Worm (Caenorhabditis elegans) whole organism, L3 larva: ENCODE results near the gene patr-1.

Experiments used
- R02D3.7 ChIP-seq: fragments of 150-350 bp; optimal IDR thresholded peaks from 2 replicates; lab custom pipeline; 2014; ENCODE audit warnings: missing biosample characterization, missing genetic modification characterization
- ZK546.5 ChIP-seq: sonication (generic microtip); optimal IDR thresholded peaks from 2 replicates; lab custom pipeline; 2017; ENCODE audit warnings: missing biosample characterization, missing genetic modification characterization
- aly-2 ChIP-seq: fragments of 150-350 bp; optimal IDR thresholded peaks from 2 replicates; lab custom pipeline; 2014; ENCODE audit warnings: missing biosample characterization, missing genetic modification characterization
- ama-1 ChIP-seq: fragments of 150-350 bp; optimal IDR thresholded peaks from 2 replicates; lab custom pipeline; 2018
- ceh-9 ChIP-seq: sonication (generic microtip); optimal IDR thresholded peaks from 2 replicates; lab custom pipeline; 2018; ENCODE audit warnings: missing biosample characterization, missing genetic modification characterization
- daf-12 ChIP-seq: fragments of 150-350 bp; optimal IDR thresholded peaks from 2 replicates; lab custom pipeline; 2014; ENCODE audit warnings: missing biosample characterization, missing genetic modification reagents, missing genetic modification characterization
- egl-27 ChIP-seq: sonication (generic microtip); optimal IDR thresholded peaks from 4 replicates; lab custom pipeline; 2017; ENCODE audit warnings: missing biosample characterization, missing genetic modification reagents, missing genetic modification characterization
- egl-5 ChIP-seq: fragments of 150-350 bp; optimal IDR thresholded peaks from 2 replicates; lab custom pipeline; 2017; ENCODE audit warnings: missing biosample characterization, missing genetic modification reagents, missing genetic modification characterization, inconsistent platforms
- elt-1 ChIP-seq: fragments of 150-350 bp; optimal IDR thresholded peaks from 2 replicates; lab custom pipeline; 2014; ENCODE audit warnings: missing biosample characterization, missing genetic modification characterization
- elt-2 ChIP-seq: sonication (generic microtip); optimal IDR thresholded peaks from 2 replicates; lab custom pipeline; 2016; ENCODE audit warnings: missing genetic modification reagents, mild to moderate bottlenecking, missing genetic modification characterization, missing compliant biosample characterization
- elt-3 ChIP-seq, 3 experiments: fragments of 150-350 bp in 1 of 3; sonication (generic microtip) in 2 of 3; optimal IDR thresholded peaks; 2 replicates in 2 of 3; 4 replicates in 1 of 3; lab custom pipeline; 2014 to 2017; ENCODE audit warnings: missing biosample characterization in 3 of 3, missing genetic modification characterization in 3 of 3
- eor-1 ChIP-seq, 2 experiments: fragments of 150-350 bp; optimal IDR thresholded peaks; 2 replicates each; lab custom pipeline; 2014 to 2018; ENCODE audit warnings: missing biosample characterization in 2 of 2, missing genetic modification characterization in 2 of 2
- fkh-10 ChIP-seq: sonication (generic microtip); optimal IDR thresholded peaks from 2 replicates; lab custom pipeline; 2017; ENCODE audit warnings: missing biosample characterization, missing genetic modification reagents, missing genetic modification characterization
- fkh-2 ChIP-seq: fragments of 150-350 bp; optimal IDR thresholded peaks from 2 replicates; lab custom pipeline; 2014; ENCODE audit warnings: missing biosample characterization, missing genetic modification reagents, missing genetic modification characterization
- fos-1 ChIP-seq: fragments of 150-350 bp; optimal IDR thresholded peaks from 2 replicates; lab custom pipeline; 2014; ENCODE audit warnings: missing biosample characterization, missing genetic modification characterization
- jun-1 ChIP-seq: fragments of 150-350 bp; optimal IDR thresholded peaks from 2 replicates; lab custom pipeline; 2014; ENCODE audit warnings: missing biosample characterization, missing genetic modification reagents, missing genetic modification characterization
- lin-15B ChIP-seq: fragments of 150-350 bp; optimal IDR thresholded peaks from 2 replicates; lab custom pipeline; 2014; ENCODE audit warnings: missing biosample characterization, missing genetic modification characterization
- lin-39 ChIP-seq: fragments of 150-350 bp; optimal IDR thresholded peaks from 2 replicates; lab custom pipeline; 2018; ENCODE audit warnings: missing biosample characterization, missing genetic modification reagents, missing genetic modification characterization
- lsy-12 ChIP-seq: sonication (generic microtip); optimal IDR thresholded peaks from 2 replicates; lab custom pipeline; 2016; ENCODE audit warnings: mild to moderate bottlenecking, missing genetic modification characterization, missing compliant biosample characterization
- nfya-1 ChIP-seq: sonication (generic microtip); optimal IDR thresholded peaks from 2 replicates; lab custom pipeline; 2017; ENCODE audit warnings: missing genetic modification characterization, mild to moderate bottlenecking, missing compliant biosample characterization, antibody characterized with exemption, moderate library complexity; ENCODE audit not compliant: insufficient read depth
- nhr-11 ChIP-seq: fragments of 150-350 bp; optimal IDR thresholded peaks from 2 replicates; lab custom pipeline; 2014; ENCODE audit warnings: missing biosample characterization, missing genetic modification characterization
- nhr-12 ChIP-seq: fragments of 150-350 bp; optimal IDR thresholded peaks from 2 replicates; lab custom pipeline; 2014; ENCODE audit warnings: missing biosample characterization, missing genetic modification characterization
- nhr-23 ChIP-seq: fragments of 150-350 bp; optimal IDR thresholded peaks from 2 replicates; lab custom pipeline; 2014; ENCODE audit warnings: missing biosample characterization, missing genetic modification reagents, missing genetic modification characterization
- nhr-25 ChIP-seq: sonication (generic microtip); optimal IDR thresholded peaks from 2 replicates; lab custom pipeline; 2017; ENCODE audit warnings: missing biosample characterization, missing genetic modification characterization
- nhr-28 ChIP-seq: fragments of 150-350 bp; optimal IDR thresholded peaks from 2 replicates; lab custom pipeline; 2014; ENCODE audit warnings: missing biosample characterization, missing genetic modification characterization
- nhr-43 ChIP-seq: sonication (generic microtip); optimal IDR thresholded peaks from 2 replicates; lab custom pipeline; 2016; ENCODE audit warnings: mild to moderate bottlenecking, missing genetic modification characterization, missing compliant biosample characterization; ENCODE audit not compliant: poor library complexity, severe bottlenecking
- nhr-67 ChIP-seq: fragments of 150-350 bp; optimal IDR thresholded peaks from 2 replicates; lab custom pipeline; 2014; ENCODE audit warnings: missing biosample characterization, missing genetic modification characterization
- nhr-76 ChIP-seq: fragments of 150-350 bp; sonication (generic microtip); optimal IDR thresholded peaks from 5 replicates; lab custom pipeline; 2014; ENCODE audit warnings: missing biosample characterization, missing genetic modification characterization
- pha-4 ChIP-seq: fragments of 150-350 bp; optimal IDR thresholded peaks from 2 replicates; lab custom pipeline; 2014; ENCODE audit warnings: missing biosample characterization, missing genetic modification reagents, missing genetic modification characterization
- pqm-1 ChIP-seq: fragments of 150-350 bp; optimal IDR thresholded peaks from 2 replicates; lab custom pipeline; 2017; ENCODE audit warnings: missing biosample characterization, missing genetic modification characterization, inconsistent platforms
- unc-39 ChIP-seq: sonication (generic microtip); optimal IDR thresholded peaks from 4 replicates; lab custom pipeline; 2017; ENCODE audit warnings: missing biosample characterization, missing genetic modification characterization
- zag-1 ChIP-seq: fragments of 150-350 bp; optimal IDR thresholded peaks from 2 replicates; lab custom pipeline; 2014; ENCODE audit warnings: missing biosample characterization, missing genetic modification characterization
- ztf-11 ChIP-seq: fragments of 150-350 bp; optimal IDR thresholded peaks from 2 replicates; lab custom pipeline; 2014; ENCODE audit warnings: missing biosample characterization, missing genetic modification characterization

The patr-1 gene

ce11 chrII:11806256-11806655 is 28.5 kb upstream of the patr-1 start, which contains the start of gene jmjd-1.1:
Gene jmjd-1.1, plus strand, starts transcription at chrII:11806556.
- no peak for TF ChIP-seq elt-3 (tag; optimal IDR thresholded peaks at IDR 0.05; lab: Kevin White, UChicago)
- no peak for TF ChIP-seq nhr-67 (tag; lab: Kevin White, UChicago)
- TF ChIP-seq nhr-12, result no peak
- no peak for TF ChIP-seq egl-27 (tag; lab: Kevin White, UChicago)
- no peak for TF ChIP-seq fkh-2 (tag; lab: Kevin White, UChicago)
- no peak for TF ChIP-seq R02D3.7 (tag; lab: Kevin White, UChicago)

- TF ChIP-seq zag-1 (no peak), lin-15B (tag; lab: Kevin White, UChicago) (no peak), pha-4 (tag; lab: Kevin White, UChicago) (no peak), egl-5 (tag; lab: Kevin White, UChicago) (no peak), eor-1 (tag; optimal IDR thresholded peaks at IDR 0.05; lab: Kevin White, UChicago) (no peak), nhr-25 (no peak), nhr-43 (tag; lab: Kevin White, UChicago) (no peak), pqm-1 (tag; lab: Kevin White, UChicago) (no peak), nhr-23 (tag; lab: Kevin White, UChicago) (no peak), jun-1 (tag; lab: Kevin White, UChicago) (no peak), fkh-2 (tag; lab: Kevin White, UChicago) (no peak), aly-2 (tag; lab: Kevin White, UChicago) (no peak), ZK546.5 (tag; lab: Kevin White, UChicago) (no peak), ama-1 (lab: Kevin White, UChicago) (no peak), ceh-9 (tag; lab: Kevin White, UChicago) (no peak), unc-39 (tag; lab: Kevin White, UChicago) (no peak), egl-27 (tag; lab: Kevin White, UChicago) (no peak)
- TF ChIP-seq, all 47 proteins: peak for 0
Measured at ce11 chrII:11802451-11802850, 24.7 kb upstream of the patr-1 start, which contains the start of gene F43G6.17. Gene F43G6.17, plus strand, starts transcription at chrII:11802751.

- TF ChIP-seq fkh-10 (GFP tag; lab: Kevin White, UChicago), result no peak
- no peak for TF ChIP-seq elt-3 (tag; optimal IDR thresholded peaks at IDR 0.05; lab: Kevin White, UChicago)
- no peak for TF ChIP-seq ztf-11 (tag; lab: Kevin White, UChicago)
- TF ChIP-seq aly-2 (tag; lab: Kevin White, UChicago), result no peak
- no peak for TF ChIP-seq lsy-12 (tag; lab: Kevin White, UChicago)
- TF ChIP-seq R02D3.7 (tag; lab: Kevin White, UChicago), result no peak
- TF ChIP-seq pha-4 (tag; lab: Kevin White, UChicago), result no peak
Measured at ce11 chrII:11798737-11799136, 21.0 kb upstream of the patr-1 start, which contains the start of gene hda-5. Gene hda-5, plus strand, starts transcription at chrII:11799037.

- peak; percentile 58 for TF ChIP-seq pqm-1 (tag; lab: Kevin White, UChicago)
- no peak for TF ChIP-seq daf-12
- TF ChIP-seq nhr-28 (tag; lab: Kevin White, UChicago), result no peak
- no peak for TF ChIP-seq fos-1 (tag; lab: Kevin White, UChicago)
- no peak for TF ChIP-seq lin-39 (tag; lab: Kevin White, UChicago)
- TF ChIP-seq jun-1 (tag; lab: Kevin White, UChicago), result no peak
- no peak for TF ChIP-seq nhr-67 (tag; lab: Kevin White, UChicago)
- TF ChIP-seq elt-1, result no peak
- TF ChIP-seq nhr-43 (tag; lab: Kevin White, UChicago), result no peak
- TF ChIP-seq pha-4 (tag; lab: Kevin White, UChicago), result peak; percentile 90
- TF ChIP-seq fkh-10 (GFP tag; lab: Kevin White, UChicago), result no peak
- no peak for TF ChIP-seq nhr-76 (tag; lab: Kevin White, UChicago)
- no peak for TF ChIP-seq elt-3 (tag; optimal IDR thresholded peaks at IDR 0.05; lab: Kevin White, UChicago)
- no peak for TF ChIP-seq unc-39 (tag; lab: Kevin White, UChicago)
- no peak for TF ChIP-seq ZK546.5 (tag; lab: Kevin White, UChicago)
- peak; percentile 92 for TF ChIP-seq elt-2 (tag; lab: Kevin White, UChicago)
- no peak for TF ChIP-seq eor-1 (tag; optimal IDR thresholded peaks at IDR 0.05; lab: Kevin White, UChicago)
- no peak for TF ChIP-seq nfya-1 (tag; lab: Kevin White, UChicago)
- TF ChIP-seq ama-1 (lab: Kevin White, UChicago), result no peak
- no peak for TF ChIP-seq nhr-11
Measured at ce11 chrII:11797194-11797593, 19.5 kb upstream of the patr-1 start.
